Worm (Caenorhabditis elegans): ENCODE results near the gene hrg-9.

ce11 chrV:13009843-13010242, 46.7 kb upstream of the hrg-9 start:
- TF ChIP-seq unc-62 (GFP tag; optimal IDR thresholded peaks at IDR 0.05 in 1 of 2) (no peak), unc-62 (tag; optimal IDR thresholded peaks at IDR 0.05) (no peak), ces-1 (GFP tag; optimal IDR thresholded peaks at IDR 0.05) (no peak), tra-1 (GFP tag; IDR thresholded peaks at IDR 0.05) (no peak), F44E2.7 (GFP tag; IDR thresholded peaks at IDR 0.05) (no peak), ZK546.5 (tag; optimal IDR thresholded peaks at IDR 0.05) (no peak), lir-3 (tag; optimal IDR thresholded peaks at IDR 0.05) (no peak), spr-3 (GFP tag; optimal IDR thresholded peaks at IDR 0.05) (no peak), T26A8.4 (GFP tag; IDR thresholded peaks at IDR 0.05) (no peak), attf-4 (tag; optimal IDR thresholded peaks at IDR 0.05) (no peak), mdt-29 (GFP tag; IDR thresholded peaks at IDR 0.05) (no peak), unc-130 (GFP tag; optimal IDR thresholded peaks at IDR 0.05) (no peak), lin-39 (tag; optimal IDR thresholded peaks at IDR 0.05) (no peak), mep-1 (tag; optimal IDR thresholded peaks at IDR 0.05) (peak; percentile 27), snpc-1.2 (GFP tag; IDR thresholded peaks at IDR 0.05) (no peak)
